Fruit fly (Drosophila melanogaster): ENCODE data around the gene CG14314.

CG14314 gene

DNA sequence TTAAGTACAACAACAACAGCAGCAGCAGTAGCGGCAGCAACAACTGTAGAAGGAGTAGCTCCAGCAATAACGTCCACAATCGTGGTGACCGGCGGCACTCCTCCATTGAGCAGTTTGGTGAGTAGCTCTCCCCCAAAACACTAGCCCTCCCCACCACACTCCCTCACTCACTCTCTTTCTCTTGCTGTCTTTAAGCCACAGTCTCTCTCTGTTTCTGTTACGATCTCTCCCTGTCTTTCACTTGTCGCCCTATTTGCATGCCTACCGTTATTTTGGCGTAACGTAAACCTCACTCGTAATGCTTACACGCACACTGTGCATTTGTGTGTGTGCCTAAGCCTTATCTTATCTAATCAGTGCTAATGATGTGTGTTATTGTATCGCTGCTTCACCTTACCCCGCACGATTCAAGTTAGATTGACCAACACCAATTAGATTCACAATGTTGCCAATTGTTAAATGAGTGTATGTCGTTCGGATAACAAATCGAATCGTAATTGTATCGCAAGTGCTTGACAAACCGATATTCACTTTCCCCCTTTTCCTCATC lies 45.9 kb upstream of the CG14314 start:
- TF ChIP-seq toe (GFP tag; optimal IDR thresholded peaks at IDR 0.05) (no peak), Mnt (GFP tag; optimal IDR thresholded peaks at IDR 0.05) (peak; percentile 27), CG11617 (GFP tag; optimal IDR thresholded peaks at IDR 0.05) (peak; percentile 2), ovo (GFP tag; optimal IDR thresholded peaks at IDR 0.05) (peak; percentile 86), CG7101 (tag; optimal IDR thresholded peaks at IDR 0.05) (peak; percentile 14), Crg-1 (GFP tag; optimal IDR thresholded peaks at IDR 0.05) (no peak), cnc (optimal IDR thresholded peaks at IDR 0.05) (no peak), CG5204 (GFP tag; optimal IDR thresholded peaks at IDR 0.05) (no peak), CG12768 (GFP tag; optimal IDR thresholded peaks at IDR 0.05) (no peak), pad (GFP tag; optimal IDR thresholded peaks at IDR 0.05) (peak; percentile 97), kay (GFP tag; ENCODE audit: borderline replicate concordance) (no peak), CG7045 (GFP tag; optimal IDR thresholded peaks at IDR 0.05) (no peak), tj (GFP tag; optimal IDR thresholded peaks at IDR 0.05) (no peak), Clk (GFP tag; optimal IDR thresholded peaks at IDR 0.05) (no peak), CG1620 (GFP tag; optimal IDR thresholded peaks at IDR 0.05) (no peak), Hr96 (GFP tag; optimal IDR thresholded peaks at IDR 0.05) (no peak), bab1 (GFP tag; optimal IDR thresholded peaks at IDR 0.05) (no peak), CG33017 (tag; optimal IDR thresholded peaks at IDR 0.05) (no peak), cic (GFP tag; optimal IDR thresholded peaks at IDR 0.05) (peak; percentile 42), CG14711 (tag; optimal IDR thresholded peaks at IDR 0.05) (peak; percentile 32)

DNA sequence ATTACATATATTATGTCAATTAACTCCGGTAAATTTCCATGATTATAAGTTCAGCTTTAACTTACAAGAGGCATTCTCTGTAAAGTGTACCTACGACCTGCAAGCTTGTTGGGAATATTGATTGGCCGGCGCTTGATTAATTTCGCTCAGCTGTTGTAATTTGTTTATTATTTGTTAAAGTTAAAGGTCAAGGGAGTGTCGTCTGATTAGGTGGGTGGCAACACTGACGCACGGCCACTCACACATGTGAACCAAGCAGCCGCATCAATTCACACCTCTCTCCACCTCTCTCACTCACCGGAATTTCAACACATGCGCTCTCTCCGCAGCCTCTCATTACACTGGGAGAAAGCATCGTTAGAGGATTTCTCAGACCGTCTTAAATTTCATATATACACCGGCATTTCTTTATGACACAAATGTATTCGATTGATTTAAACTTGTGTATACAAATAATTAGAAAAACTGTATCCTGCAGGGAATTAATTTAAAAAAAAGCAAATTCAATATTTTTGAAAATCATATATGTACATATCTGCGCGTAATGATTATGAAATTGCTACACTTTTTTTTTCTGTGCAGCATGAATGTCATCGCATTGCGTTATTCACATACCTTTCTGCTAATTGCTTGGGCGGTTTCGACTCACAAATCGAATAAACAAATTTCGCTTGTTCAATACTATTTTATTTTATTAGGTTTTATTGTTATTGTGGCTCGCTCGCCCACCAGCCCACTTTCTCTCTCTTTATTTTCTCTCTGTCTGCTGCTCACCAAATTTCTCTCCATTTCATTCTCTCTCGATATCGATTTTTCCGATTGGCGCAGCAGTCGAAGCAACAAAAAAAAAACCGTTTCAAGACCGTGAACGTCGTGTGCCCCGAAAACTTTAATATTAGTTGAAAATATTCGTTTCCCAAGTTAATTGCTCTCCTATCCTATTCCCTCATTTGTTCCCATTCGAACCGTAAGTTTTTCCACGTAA lies 43.7 kb upstream of the CG14314 start:
- TF ChIP-seq Crg-1 (GFP tag; optimal IDR thresholded peaks at IDR 0.05) (peak; percentile 44), kay (GFP tag; ENCODE audit: borderline replicate concordance) (no peak), Mnt (GFP tag; optimal IDR thresholded peaks at IDR 0.05) (peak; percentile 46), cnc (optimal IDR thresholded peaks at IDR 0.05) (no peak), Hr96 (GFP tag; optimal IDR thresholded peaks at IDR 0.05) (peak; percentile 79), CG1620 (GFP tag; optimal IDR thresholded peaks at IDR 0.05) (peak; percentile 55), CG33017 (tag; optimal IDR thresholded peaks at IDR 0.05) (peak; percentile 91), cic (GFP tag; optimal IDR thresholded peaks at IDR 0.05) (peak; percentile 70), CG7101 (tag; optimal IDR thresholded peaks at IDR 0.05) (peak; percentile 89), CG7045 (GFP tag; optimal IDR thresholded peaks at IDR 0.05) (peak; percentile 91), CG5204 (GFP tag; optimal IDR thresholded peaks at IDR 0.05) (peak; percentile 88), bab1 (GFP tag; optimal IDR thresholded peaks at IDR 0.05) (peak; percentile 54), CG14711 (tag; optimal IDR thresholded peaks at IDR 0.05) (peak; percentile 74), toe (GFP tag; optimal IDR thresholded peaks at IDR 0.05) (peak; percentile 91), CG12768 (GFP tag; optimal IDR thresholded peaks at IDR 0.05) (peak; percentile 89), Clk (GFP tag; optimal IDR thresholded peaks at IDR 0.05) (peak; percentile 78), ovo (GFP tag; optimal IDR thresholded peaks at IDR 0.05) (peak; percentile 35), pad (GFP tag; optimal IDR thresholded peaks at IDR 0.05) (peak; percentile 69), tj (GFP tag; optimal IDR thresholded peaks at IDR 0.05) (peak; percentile 60), CG11617 (GFP tag; optimal IDR thresholded peaks at IDR 0.05) (peak; percentile 91)

DNA sequence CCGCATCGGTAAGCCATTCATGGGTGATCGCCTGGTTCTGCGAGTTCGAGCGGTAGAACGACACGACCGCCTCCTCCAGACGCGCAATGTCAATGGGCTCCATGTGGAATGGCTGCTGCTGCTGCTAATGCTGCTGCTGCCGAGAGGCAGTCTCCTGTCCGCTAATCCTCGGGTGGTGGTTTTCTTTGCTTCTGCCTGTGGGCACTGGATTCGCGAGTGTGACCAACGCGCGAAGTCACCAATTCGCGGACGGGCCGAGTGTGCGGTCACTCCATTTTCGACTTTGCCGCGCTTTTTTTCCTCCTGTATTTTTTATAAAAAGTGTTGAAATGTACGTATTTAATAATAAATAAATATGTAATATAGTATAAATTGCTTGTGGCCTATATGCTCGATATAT lies 32.7 kb upstream of the CG14314 start, which contains the start of gene cdm:
TSS of gene cdm (minus strand) at position 236 of the 400 bp plus-strand sequence.
- no peak for TF ChIP-seq CG1620 (GFP tag; optimal IDR thresholded peaks at IDR 0.05)
- TF ChIP-seq bab1 (GFP tag; optimal IDR thresholded peaks at IDR 0.05), result peak; percentile 62

DNA sequence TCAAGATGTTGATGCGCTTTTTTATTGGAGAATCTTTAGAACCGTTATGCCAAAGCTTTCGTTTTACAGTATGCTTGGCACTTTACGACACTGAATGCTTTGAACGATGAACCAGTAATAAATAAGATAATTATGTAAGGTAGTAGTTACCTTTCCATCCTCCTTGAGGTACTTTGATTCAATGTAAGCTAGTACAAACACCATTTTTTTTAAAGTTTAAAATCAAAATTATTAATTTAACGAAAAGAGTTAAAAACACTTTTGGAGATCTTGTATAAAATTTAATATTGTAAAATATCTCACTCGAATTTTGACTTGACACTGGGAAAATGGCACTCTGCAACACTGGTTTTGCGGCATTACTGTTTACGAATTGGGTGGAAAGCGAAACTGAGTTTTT lies 30.6 kb upstream of the CG14314 start, which contains the start of the genes Arp5 and CG7208:
TSS of gene Arp5 (plus strand) at position 114 of the 400 bp plus-strand sequence.
TSS of gene CG7208 (minus strand) at position 331 of the 400 bp plus-strand sequence.
- no peak for TF ChIP-seq cnc (optimal IDR thresholded peaks at IDR 0.05)
- peak; percentile 59 for TF ChIP-seq toe (GFP tag; optimal IDR thresholded peaks at IDR 0.05)
- TF ChIP-seq CG7045 (GFP tag; optimal IDR thresholded peaks at IDR 0.05), result peak; percentile 62
- TF ChIP-seq kay (GFP tag; ENCODE audit: borderline replicate concordance), result no peak
- peak; percentile 84 for TF ChIP-seq CG12768 (GFP tag; optimal IDR thresholded peaks at IDR 0.05)
- no peak for TF ChIP-seq CG5204 (GFP tag; optimal IDR thresholded peaks at IDR 0.05)
- peak; percentile 93 for TF ChIP-seq ovo (GFP tag; optimal IDR thresholded peaks at IDR 0.05)
- peak; percentile 80 for TF ChIP-seq CG11617 (GFP tag; optimal IDR thresholded peaks at IDR 0.05)
- peak; percentile 69 for TF ChIP-seq Mnt (GFP tag; optimal IDR thresholded peaks at IDR 0.05)
- peak; percentile 85 for TF ChIP-seq Crg-1 (GFP tag; optimal IDR thresholded peaks at IDR 0.05)
- peak; percentile 82 for TF ChIP-seq CG14711 (tag; optimal IDR thresholded peaks at IDR 0.05)
- TF ChIP-seq cic (GFP tag; optimal IDR thresholded peaks at IDR 0.05), result peak; percentile 51
- peak; percentile 83 for TF ChIP-seq bab1 (GFP tag; optimal IDR thresholded peaks at IDR 0.05)
- TF ChIP-seq Hr96 (GFP tag; optimal IDR thresholded peaks at IDR 0.05), result peak; percentile 72
- peak; percentile 77 for TF ChIP-seq pad (GFP tag; optimal IDR thresholded peaks at IDR 0.05)
- peak; percentile 24 for TF ChIP-seq Clk (GFP tag; optimal IDR thresholded peaks at IDR 0.05)
- TF ChIP-seq CG1620 (GFP tag; optimal IDR thresholded peaks at IDR 0.05), result peak; percentile 75
- TF ChIP-seq tj (GFP tag; optimal IDR thresholded peaks at IDR 0.05), result peak; percentile 32
- TF ChIP-seq CG33017 (tag; optimal IDR thresholded peaks at IDR 0.05), result peak; percentile 76
- TF ChIP-seq CG7101 (tag; optimal IDR thresholded peaks at IDR 0.05), result peak; percentile 85

DNA sequence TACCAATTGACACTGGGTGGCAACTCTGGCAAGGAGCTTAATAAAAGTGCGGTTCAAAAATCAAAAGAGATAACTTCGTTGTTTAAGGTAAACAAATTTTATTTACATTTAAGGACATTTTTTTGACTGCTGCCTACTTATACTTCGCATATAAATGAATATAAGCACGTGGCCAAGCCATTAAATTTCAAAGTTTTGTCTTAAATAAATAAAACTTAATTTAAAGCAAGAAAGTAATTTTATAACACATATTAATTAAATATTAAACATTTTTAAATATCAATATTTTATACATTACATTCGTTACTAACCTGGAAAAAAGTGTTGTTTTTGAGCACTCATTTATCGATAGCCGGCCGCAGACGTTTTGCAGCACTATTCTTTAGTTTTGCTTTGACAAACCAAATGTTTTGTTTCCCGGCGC lies 27.2 kb upstream of the CG14314 start, which contains the start of the genes CG12321 and MED17:
TSS of gene CG12321 (minus strand) at position 6 of the 424 bp plus-strand sequence.
TSS of gene MED17 (plus strand) at position 371 of the 424 bp plus-strand sequence.
- TF ChIP-seq Hr96 (GFP tag; optimal IDR thresholded peaks at IDR 0.05) (no peak), ovo (GFP tag; optimal IDR thresholded peaks at IDR 0.05) (peak; percentile 87), Clk (GFP tag; optimal IDR thresholded peaks at IDR 0.05) (peak; percentile 94), cnc (optimal IDR thresholded peaks at IDR 0.05) (no peak), pad (GFP tag; optimal IDR thresholded peaks at IDR 0.05) (peak; percentile 91), tj (GFP tag; optimal IDR thresholded peaks at IDR 0.05) (peak; percentile 67), cic (GFP tag; optimal IDR thresholded peaks at IDR 0.05) (peak; percentile 62), CG11617 (GFP tag; optimal IDR thresholded peaks at IDR 0.05) (peak; percentile 93), CG33017 (tag; optimal IDR thresholded peaks at IDR 0.05) (peak; percentile 83), Crg-1 (GFP tag; optimal IDR thresholded peaks at IDR 0.05) (peak; percentile 96), CG14711 (tag; optimal IDR thresholded peaks at IDR 0.05) (peak; percentile 89), CG12768 (GFP tag; optimal IDR thresholded peaks at IDR 0.05) (peak; percentile 93), kay (GFP tag; ENCODE audit: borderline replicate concordance) (no peak), CG5204 (GFP tag; optimal IDR thresholded peaks at IDR 0.05) (peak; percentile 81), toe (GFP tag; optimal IDR thresholded peaks at IDR 0.05) (peak; percentile 74), CG1620 (GFP tag; optimal IDR thresholded peaks at IDR 0.05) (peak; percentile 91), bab1 (GFP tag; optimal IDR thresholded peaks at IDR 0.05) (peak; percentile 63), Mnt (GFP tag; optimal IDR thresholded peaks at IDR 0.05) (peak; percentile 75), CG7045 (GFP tag; optimal IDR thresholded peaks at IDR 0.05) (peak; percentile 94), CG7101 (tag; optimal IDR thresholded peaks at IDR 0.05) (peak; percentile 93)

All from whole organism, adult.